Fruit fly (Drosophila melanogaster) whole organism, embryonic: ENCODE data around the gene tbrd-1.

ENCODE experiments used
- Ada2b ChIP-seq: fragments of 200-800 bp; sonication (Bioruptor generic); IDR thresholded peaks from 2 replicates; pipeline ENCODE4 v1.3.6; 2022; ENCODE audit warnings: missing biosample characterization, missing genetic modification characterization
- Atf6 ChIP-seq: fragments of 200-800 bp; sonication (Bioruptor generic); IDR thresholded peaks from 2 replicates; pipeline ENCODE4 v1.3.6; 2022; ENCODE audit warnings: missing biosample characterization, missing genetic modification characterization
- Awh ChIP-seq: fragments of 200-800 bp; sonication (Bioruptor generic); IDR thresholded peaks from 2 replicates; pipeline ENCODE4, ENCODE4 v1.3.6; 2022; ENCODE audit warnings: missing biosample characterization, missing genetic modification characterization
- CG1024 ChIP-seq: fragments of 200-800 bp; sonication (Bioruptor generic); IDR thresholded peaks from 2 replicates; pipeline ENCODE4 v1.3.6; 2022; ENCODE audit warnings: missing biosample characterization, missing genetic modification characterization
- CG10959 ChIP-seq: fragments of 200-800 bp; sonication (Bioruptor generic); IDR thresholded peaks from 2 replicates; pipeline ENCODE4 v1.3.6; 2022; ENCODE audit warnings: missing biosample characterization, missing genetic modification characterization
- CG11456 ChIP-seq: fragments of 200-800 bp; sonication (Bioruptor generic); IDR thresholded peaks from 3 replicates; pipeline ENCODE4 v1.3.6; 2022; ENCODE audit warnings: missing biosample characterization, missing genetic modification characterization
- CG11504 ChIP-seq: fragments of 200-800 bp; sonication (Bioruptor generic); optimal IDR thresholded peaks from 3 replicates; lab custom pipeline; 2019; ENCODE audit warnings: missing biosample characterization, mild to moderate bottlenecking, missing genetic modification characterization, moderate library complexity
- CG12071 ChIP-seq: fragments of 200-800 bp; sonication (Bioruptor generic); optimal IDR thresholded peaks from 3 replicates; lab custom pipeline; 2018; ENCODE audit warnings: missing biosample characterization, mild to moderate bottlenecking, missing genetic modification characterization
- CG12104 ChIP-seq: fragments of 200-800 bp; sonication (Bioruptor generic); optimal IDR thresholded peaks from 3 replicates; lab custom pipeline; 2016; ENCODE audit warnings: missing biosample characterization, missing genetic modification characterization
- CG12391 ChIP-seq: fragments of 200-800 bp; sonication (Bioruptor generic); optimal IDR thresholded peaks from 3 replicates; lab custom pipeline; 2018; ENCODE audit warnings: missing biosample characterization, mild to moderate bottlenecking, missing genetic modification characterization, moderate library complexity
- CG14441 ChIP-seq: fragments of 200-800 bp; sonication (Bioruptor generic); IDR thresholded peaks from 2 replicates; pipeline ENCODE4 v1.3.6; 2022; ENCODE audit warnings: missing biosample characterization, missing genetic modification characterization
- CG1603 ChIP-seq: fragments of 200-800 bp; sonication (Bioruptor generic); optimal IDR thresholded peaks from 2 replicates; lab custom pipeline; 2019; ENCODE audit warnings: missing biosample characterization, mild to moderate bottlenecking, missing genetic modification characterization, moderate library complexity
- CG16779 ChIP-seq: fragments of 200-800 bp; sonication (Bioruptor generic); IDR thresholded peaks from 2 replicates; pipeline ENCODE4 v1.3.6; 2022; ENCODE audit warnings: missing biosample characterization, missing genetic modification characterization
- CG17361 ChIP-seq: fragments of 200-800 bp; sonication (Bioruptor generic); IDR thresholded peaks from 3 replicates; pipeline ENCODE4 v1.3.6; 2022; ENCODE audit warnings: missing biosample characterization, missing genetic modification characterization
- CG2678 ChIP-seq: fragments of 200-800 bp; sonication (Bioruptor generic); optimal IDR thresholded peaks from 3 replicates; lab custom pipeline; 2019; ENCODE audit warnings: missing biosample characterization, mild to moderate bottlenecking, missing genetic modification characterization, moderate library complexity
- CG31441 ChIP-seq: fragments of 200-800 bp; sonication (Bioruptor generic); IDR thresholded peaks from 2 replicates; pipeline ENCODE4 v1.3.6; 2022; ENCODE audit warnings: missing biosample characterization, missing genetic modification characterization
- CG32767 ChIP-seq: fragments of 200-800 bp; sonication (Bioruptor generic); IDR thresholded peaks from 2 replicates; pipeline ENCODE4 v1.3.6; 2022; ENCODE audit warnings: missing biosample characterization, missing genetic modification characterization
- CG9932 ChIP-seq: fragments of 200-800 bp; sonication (Bioruptor generic); IDR thresholded peaks from 2 replicates; pipeline ENCODE4 v1.3.6; 2022; ENCODE audit warnings: missing biosample characterization, missing genetic modification characterization
- D19B ChIP-seq: fragments of 200-800 bp; sonication (Bioruptor generic); optimal IDR thresholded peaks from 2 replicates; lab custom pipeline; 2017; ENCODE audit warnings: missing biosample characterization, mild to moderate bottlenecking, missing genetic modification characterization
- Deaf1 ChIP-seq: fragments of 200-800 bp; optimal IDR thresholded peaks from 3 replicates; lab custom pipeline; 2019; ENCODE audit warnings: missing biosample characterization, mild to moderate bottlenecking, missing genetic modification characterization, moderate library complexity
- Drgx ChIP-seq: fragments of 200-800 bp; sonication (Bioruptor generic); IDR thresholded peaks from 2 replicates; pipeline ENCODE4 v1.3.6; 2022; ENCODE audit warnings: missing biosample characterization, missing genetic modification characterization
- Eip74EF ChIP-seq, 2 experiments: fragments of 200-800 bp in 1 of 2; fragments of >200 bp in 1 of 2; sonication (Bioruptor generic) in 1 of 2; optimal IDR thresholded peaks; 2 replicates each; lab custom pipeline; 2017 to 2019; ENCODE audit warnings: missing biosample characterization in 2 of 2, missing genetic modification characterization in 2 of 2, mild to moderate bottlenecking in 1 of 2, moderate library complexity in 1 of 2
- HLH3B ChIP-seq: fragments of 200-800 bp; sonication (Bioruptor generic); IDR thresholded peaks from 2 replicates; pipeline ENCODE4 v1.3.6; 2022; ENCODE audit warnings: missing biosample characterization, missing genetic modification characterization
- Med ChIP-seq: fragments of 200-800 bp; sonication (Bioruptor generic); peaks from one replicate; lab custom pipeline; 2016; ENCODE audit warnings: missing biosample characterization, missing genetic modification characterization, mild to moderate bottlenecking, inconsistent platforms, moderate library complexity
- Meics ChIP-seq: fragments of 200-800 bp; sonication (Bioruptor generic); optimal IDR thresholded peaks from 2 replicates; lab custom pipeline; 2017; ENCODE audit warnings: missing biosample characterization, mild to moderate bottlenecking, missing genetic modification characterization
- Nf-YA ChIP-seq: fragments of 200-800 bp; sonication (Bioruptor generic); IDR thresholded peaks from 2 replicates; pipeline ENCODE4 v1.3.6; 2022; ENCODE audit warnings: missing biosample characterization, missing genetic modification characterization
- Poxn ChIP-seq: fragments of 200-800 bp; sonication (Bioruptor generic); IDR thresholded peaks from 2 replicates; pipeline ENCODE4 v1.3.6; 2022; ENCODE audit warnings: missing biosample characterization, missing genetic modification characterization
- Ptx1 ChIP-seq: fragments of 200-800 bp; sonication (Bioruptor generic); IDR thresholded peaks from 2 replicates; pipeline ENCODE4 v1.3.6; 2022; ENCODE audit warnings: missing biosample characterization, missing genetic modification characterization
- Sox102F ChIP-seq: fragments of 200-800 bp; sonication (Bioruptor generic); optimal IDR thresholded peaks from 2 replicates; lab custom pipeline; 2018; ENCODE audit warnings: missing biosample characterization, mild to moderate bottlenecking, missing genetic modification characterization, moderate library complexity
- Xrp1 ChIP-seq: fragments of 200-800 bp; sonication (Bioruptor generic); IDR thresholded peaks from 2 replicates; pipeline ENCODE4 v1.3.6; 2022; ENCODE audit warnings: missing biosample characterization, missing genetic modification characterization
- ara ChIP-seq: fragments of 200-800 bp; sonication (Bioruptor generic); IDR thresholded peaks from 2 replicates; pipeline ENCODE4 v1.3.6; 2022; ENCODE audit warnings: missing biosample characterization, missing genetic modification characterization
- ci ChIP-seq: fragments of 200-800 bp; sonication (Bioruptor generic); IDR thresholded peaks from 3 replicates; pipeline ENCODE4 v1.3.6; 2022; ENCODE audit warnings: missing biosample characterization, missing genetic modification characterization
- crol ChIP-seq: fragments of 200-800 bp; sonication (Bioruptor generic); IDR thresholded peaks from 2 replicates; pipeline ENCODE4 v1.3.6; 2022; ENCODE audit warnings: missing biosample characterization, missing genetic modification characterization
- dmrt99B ChIP-seq: fragments of 200-800 bp; sonication (Bioruptor generic); optimal IDR thresholded peaks from 2 replicates; lab custom pipeline; 2018; ENCODE audit warnings: missing biosample characterization, mild to moderate bottlenecking, missing genetic modification characterization, moderate library complexity
- dysf ChIP-seq: fragments of 200-800 bp; sonication (Bioruptor generic); IDR thresholded peaks from 3 replicates; pipeline ENCODE4 v1.3.6; 2022; ENCODE audit warnings: missing biosample characterization, missing genetic modification characterization
- esg ChIP-seq: fragments of 200-800 bp; sonication (Bioruptor generic); conservative IDR thresholded peaks from 2 replicates; pipeline ENCODE4 v1.3.6; 2022; ENCODE audit warnings: missing biosample characterization, missing genetic modification characterization
- her ChIP-seq: fragments of 200-800 bp; sonication (Bioruptor generic); optimal IDR thresholded peaks from 2 replicates; lab custom pipeline; 2016; ENCODE audit warnings: missing biosample characterization, missing genetic modification characterization
- hkb ChIP-seq, 2 experiments: fragments of 200-800 bp in 1 of 2; fragments of >200 bp in 1 of 2; sonication (Bioruptor generic) in 1 of 2; IDR thresholded peaks in 1 of 2; optimal IDR thresholded peaks in 1 of 2; 2 replicates each; pipeline versions ENCODE4 v1.3.6 to Lab custom; 2017 to 2022; ENCODE audit warnings: missing biosample characterization in 1 of 2, missing genetic modification characterization in 1 of 2
- otp ChIP-seq: fragments of 200-800 bp; sonication (Bioruptor generic); IDR thresholded peaks from 3 replicates; pipeline ENCODE4, ENCODE4 v1.3.6; 2022; ENCODE audit warnings: missing biosample characterization, missing genetic modification characterization
- prd ChIP-seq, 3 experiments: fragments of >200 bp in 2 of 3; fragments of 200-800 bp in 1 of 3; sonication (Bioruptor generic) in 1 of 3; optimal IDR thresholded peaks in 2 of 3; IDR thresholded peaks in 1 of 3; 2 replicates in 2 of 3; 3 replicates in 1 of 3; pipeline versions ENCODE4 v1.3.6 to Lab custom; 2017 to 2022; ENCODE audit warnings: missing biosample characterization in 1 of 3, missing genetic modification characterization in 1 of 3
- pum ChIP-seq: fragments of 200-800 bp; sonication (Bioruptor generic); optimal IDR thresholded peaks from 2 replicates; lab custom pipeline; 2016; ENCODE audit warnings: missing biosample characterization, missing genetic modification characterization
- row ChIP-seq: fragments of 200-800 bp; sonication (Bioruptor generic); IDR thresholded peaks from 3 replicates; pipeline ENCODE4 v1.3.6; 2022; ENCODE audit warnings: missing biosample characterization, missing genetic modification characterization
- so ChIP-seq: fragments of 200-800 bp; sonication (Bioruptor generic); IDR thresholded peaks from 3 replicates; pipeline ENCODE4 v1.3.6; 2022; ENCODE audit warnings: missing biosample characterization, missing genetic modification characterization
- sob ChIP-seq: fragments of 200-800 bp; sonication (Bioruptor generic); IDR thresholded peaks from 2 replicates; pipeline ENCODE4 v1.3.6; 2022; ENCODE audit warnings: missing biosample characterization, missing genetic modification characterization
- sr ChIP-seq: fragments of 200-800 bp; sonication (Bioruptor generic); IDR thresholded peaks from 3 replicates; pipeline ENCODE4 v1.3.6; 2022; ENCODE audit warnings: missing biosample characterization, missing genetic modification characterization
- stc ChIP-seq: fragments of 200-800 bp; sonication (Bioruptor generic); IDR thresholded peaks from 2 replicates; pipeline ENCODE4 v1.3.6; 2022; ENCODE audit warnings: missing biosample characterization, missing genetic modification characterization
- vvl ChIP-seq: fragments of 200-800 bp; sonication (Bioruptor generic); IDR thresholded peaks from 2 replicates; pipeline ENCODE4 v1.3.6; 2022; ENCODE audit warnings: missing biosample characterization, missing genetic modification characterization
- zf30C ChIP-seq: fragments of 200-800 bp; sonication (Bioruptor generic); optimal IDR thresholded peaks from 3 replicates; lab custom pipeline; 2018; ENCODE audit warnings: missing biosample characterization, mild to moderate bottlenecking, missing genetic modification characterization

tbrd-1 gene

dm6 chr3R:23871720-23872119, 21.6 kb downstream of the tbrd-1 start:
- no peak for TF ChIP-seq her (GFP tag; lab: Kevin White, UChicago)
- peak; percentile 18 for TF ChIP-seq CG11504
- 0 out of 3 replicates have a peak, but pooled peaks have one; percentile 6 for TF ChIP-seq so (GFP tag; lab: Robert Waterston, UW)
- TF ChIP-seq Eip74EF (GFP tag; optimal IDR thresholded peaks at IDR 0.05; lab: Kevin White, UChicago) = no peak
- TF ChIP-seq zf30C (GFP tag; lab: Kevin White, UChicago) = no peak
- peak; percentile 44; the same call in 1 of the 2 replicates for TF ChIP-seq stc
- no peak for TF ChIP-seq prd (optimal IDR thresholded peaks at IDR 0.05; lab: Kevin White, UChicago)
- peak; percentile 30; the same call in 1 of the 3 replicates for TF ChIP-seq prd (GFP tag; IDR thresholded peaks at IDR 0.05; lab: Robert Waterston, UW)
- peak; percentile 24; the same call in 1 of the 2 replicates for TF ChIP-seq HLH3B (GFP tag; lab: Robert Waterston, UW)
- peak; percentile 49; the same call in 1 of the 2 replicates for TF ChIP-seq sob
- no peak for TF ChIP-seq Awh (GFP tag; lab: Robert Waterston, UW)
- TF ChIP-seq CG10959 = peak; percentile 14; the same call in 1 of the 2 replicates
- no peak for TF ChIP-seq CG12391 (tag; lab: Kevin White, UChicago)
- peak; percentile 35 for TF ChIP-seq dmrt99B
- TF ChIP-seq CG2678 (tag; lab: Kevin White, UChicago) = no peak
- no peak for TF ChIP-seq CG17361
- peak; percentile 39 for TF ChIP-seq CG14441 (GFP tag; lab: Robert Waterston, UW)
- TF ChIP-seq crol (GFP tag; lab: Robert Waterston, UW) = peak; percentile 31; the same call in 1 of the 2 replicates
- no peak for TF ChIP-seq CG31441 (GFP tag; lab: Robert Waterston, UW)
- TF ChIP-seq CG12104 (GFP tag; lab: Kevin White, UChicago) = no peak
- peak; percentile 50 for TF ChIP-seq row
- no peak for TF ChIP-seq Meics
- TF ChIP-seq Atf6 (GFP tag; lab: Robert Waterston, UW) = 0 out of 2 replicates have a peak, but pooled peaks have one; percentile 15
- 0 out of 3 replicates have a peak, but pooled peaks have one; percentile 38 for TF ChIP-seq CG11456 (GFP tag; lab: Robert Waterston, UW)
- TF ChIP-seq Nf-YA (GFP tag; lab: Robert Waterston, UW) = 0 out of 2 replicates have a peak, but pooled peaks have one; percentile 42
- 0 out of 3 replicates have a peak, but pooled peaks have one; percentile 26 for TF ChIP-seq dysf (GFP tag; lab: Robert Waterston, UW)
- TF ChIP-seq D19B (GFP tag; lab: Kevin White, UChicago) = peak; percentile 61
- peak; percentile 14 for TF ChIP-seq CG1603 (tag; lab: Kevin White, UChicago)
- TF ChIP-seq Ptx1 (GFP tag; lab: Robert Waterston, UW) = peak; percentile 49
- TF ChIP-seq otp (GFP tag; lab: Robert Waterston, UW) = peak; percentile 39; the same call in 1 of the 3 replicates
- 0 out of 3 replicates have a peak, but pooled peaks have one; percentile 21 for TF ChIP-seq ci
- TF ChIP-seq Sox102F = peak; percentile 19
- no peak for TF ChIP-seq CG16779 (GFP tag; lab: Robert Waterston, UW)
- no peak for TF ChIP-seq CG1024 (GFP tag; lab: Robert Waterston, UW)
- no peak for TF ChIP-seq ara (GFP tag; lab: Robert Waterston, UW)
- TF ChIP-seq Deaf1 (tag; lab: Kevin White, UChicago) = no peak
- TF ChIP-seq CG9932 = 0 out of 2 replicates have a peak, but pooled peaks have one; percentile 29
- peak; percentile 85 for TF ChIP-seq sr (GFP tag; lab: Robert Waterston, UW)
- TF ChIP-seq Ada2b (GFP tag; lab: Robert Waterston, UW) = peak; percentile 39; the same call in 1 of the 2 replicates
- TF ChIP-seq CG32767 (GFP tag; lab: Robert Waterston, UW) = no peak
- TF ChIP-seq Poxn (GFP tag; lab: Robert Waterston, UW) = no peak
- TF ChIP-seq Drgx (GFP tag; lab: Robert Waterston, UW) = no peak
- no peak for TF ChIP-seq pum
- no peak for TF ChIP-seq CG12071 (GFP tag; lab: Kevin White, UChicago)
- peak; percentile 14; the same call in 1 of the 2 replicates for TF ChIP-seq esg (GFP tag; lab: Robert Waterston, UW)
- peak; percentile 36; the same call in 1 of the 2 replicates for TF ChIP-seq Xrp1 (GFP tag; lab: Robert Waterston, UW)
- TF ChIP-seq Med = peak; percentile 34
- TF ChIP-seq hkb (optimal IDR thresholded peaks at IDR 0.05; lab: Kevin White, UChicago) = no peak
- 0 out of 2 replicates have a peak, but pooled peaks have one; percentile 10 for TF ChIP-seq hkb (GFP tag; IDR thresholded peaks at IDR 0.05; lab: Robert Waterston, UW)
- peak; percentile 37; the same call in 1 of the 2 replicates for TF ChIP-seq vvl (GFP tag; lab: Robert Waterston, UW)
